Fruit fly (Drosophila melanogaster): Measurements from ENCODE around the gene UQCR-14.

UQCR-14 gene

dm6 chrX:16270795-16271194 is 15.3 kb upstream of the UQCR-14 start, which contains the start of gene Mfe2:
Gene Mfe2, plus strand, starts transcription at chrX:16270951.
- TF ChIP-seq CG1620 (GFP tag; optimal IDR thresholded peaks at IDR 0.05), result peak; percentile 86
- TF ChIP-seq Hr96 (GFP tag; optimal IDR thresholded peaks at IDR 0.05), result no peak
- TF ChIP-seq ovo (GFP tag; optimal IDR thresholded peaks at IDR 0.05), result peak; percentile 76
- peak; percentile 6 for TF ChIP-seq Clk (GFP tag; optimal IDR thresholded peaks at IDR 0.05)
- TF ChIP-seq CG7045 (GFP tag; optimal IDR thresholded peaks at IDR 0.05), result peak; percentile 8
- TF ChIP-seq cnc (optimal IDR thresholded peaks at IDR 0.05), result no peak
- TF ChIP-seq cic (GFP tag; optimal IDR thresholded peaks at IDR 0.05), result peak; percentile 53
- no peak for TF ChIP-seq kay (GFP tag; ENCODE audit: borderline replicate concordance)
- peak; percentile 10 for TF ChIP-seq CG5204 (GFP tag; optimal IDR thresholded peaks at IDR 0.05)
- TF ChIP-seq bab1 (GFP tag; optimal IDR thresholded peaks at IDR 0.05), result peak; percentile 70
- TF ChIP-seq toe (GFP tag; optimal IDR thresholded peaks at IDR 0.05), result peak; percentile 49
- peak; percentile 74 for TF ChIP-seq Mnt (GFP tag; optimal IDR thresholded peaks at IDR 0.05)
- TF ChIP-seq CG33017 (tag; optimal IDR thresholded peaks at IDR 0.05), result peak; percentile 36
- peak; percentile 85 for TF ChIP-seq CG12768 (GFP tag; optimal IDR thresholded peaks at IDR 0.05)
- TF ChIP-seq pad (GFP tag; optimal IDR thresholded peaks at IDR 0.05), result peak; percentile 74
- peak; percentile 84 for TF ChIP-seq Crg-1 (GFP tag; optimal IDR thresholded peaks at IDR 0.05)
- TF ChIP-seq CG11617 (GFP tag; optimal IDR thresholded peaks at IDR 0.05), result peak; percentile 63
- peak; percentile 44 for TF ChIP-seq CG14711 (tag; optimal IDR thresholded peaks at IDR 0.05)
- peak; percentile 67 for TF ChIP-seq CG7101 (tag; optimal IDR thresholded peaks at IDR 0.05)
- TF ChIP-seq tj (GFP tag; optimal IDR thresholded peaks at IDR 0.05), result peak; percentile 22

dm6 chrX:16275168-16275853 is 10.8 kb upstream of the UQCR-14 start:
- TF ChIP-seq ovo (GFP tag; optimal IDR thresholded peaks at IDR 0.05) (peak; percentile 48), pad (GFP tag; optimal IDR thresholded peaks at IDR 0.05) (no peak), Hr96 (GFP tag; optimal IDR thresholded peaks at IDR 0.05) (no peak), CG5204 (GFP tag; optimal IDR thresholded peaks at IDR 0.05) (no peak), Clk (GFP tag; optimal IDR thresholded peaks at IDR 0.05) (no peak)

- TF ChIP-seq pad (GFP tag; optimal IDR thresholded peaks at IDR 0.05) (peak; percentile 22), CG1620 (GFP tag; optimal IDR thresholded peaks at IDR 0.05) (peak; percentile 26), Mnt (GFP tag; optimal IDR thresholded peaks at IDR 0.05) (peak; percentile 32), CG12768 (GFP tag; optimal IDR thresholded peaks at IDR 0.05) (no peak), Hr96 (GFP tag; optimal IDR thresholded peaks at IDR 0.05) (no peak), Crg-1 (GFP tag; optimal IDR thresholded peaks at IDR 0.05) (no peak), cnc (optimal IDR thresholded peaks at IDR 0.05) (no peak), toe (GFP tag; optimal IDR thresholded peaks at IDR 0.05) (peak; percentile 49), CG14711 (tag; optimal IDR thresholded peaks at IDR 0.05) (peak; percentile 72), CG7101 (tag; optimal IDR thresholded peaks at IDR 0.05) (peak; percentile 68), CG11617 (GFP tag; optimal IDR thresholded peaks at IDR 0.05) (peak; percentile 68), tj (GFP tag; optimal IDR thresholded peaks at IDR 0.05) (peak; percentile 41), ovo (GFP tag; optimal IDR thresholded peaks at IDR 0.05) (peak; percentile 20)
These were observed 10.2 kb upstream of the UQCR-14 start, which contains the start of the genes kat80 and Prosalpha4 for dm6 chrX:16275854-16276338. Gene kat80, minus strand, starts transcription at chrX:16276180. Gene Prosalpha4, plus strand, starts transcription at chrX:16276270.

- TF ChIP-seq Mnt (GFP tag; optimal IDR thresholded peaks at IDR 0.05) (peak; percentile 33), Clk (GFP tag; optimal IDR thresholded peaks at IDR 0.05) (no peak), CG12768 (GFP tag; optimal IDR thresholded peaks at IDR 0.05) (no peak), CG5204 (GFP tag; optimal IDR thresholded peaks at IDR 0.05) (no peak), pad (GFP tag; optimal IDR thresholded peaks at IDR 0.05) (no peak), CG11617 (GFP tag; optimal IDR thresholded peaks at IDR 0.05) (no peak), bab1 (GFP tag; optimal IDR thresholded peaks at IDR 0.05) (no peak), cnc (optimal IDR thresholded peaks at IDR 0.05) (peak in 1 of 2 experiments; percentile 59), CG1620 (GFP tag; optimal IDR thresholded peaks at IDR 0.05) (peak; percentile 30), CG33017 (tag; optimal IDR thresholded peaks at IDR 0.05) (peak; percentile 6), cic (GFP tag; optimal IDR thresholded peaks at IDR 0.05) (no peak), ovo (GFP tag; optimal IDR thresholded peaks at IDR 0.05) (peak; percentile 28)
These were observed 8.1 kb upstream of the UQCR-14 start, which contains the start of gene eas for dm6 chrX:16277878-16278506. Gene eas, plus strand, starts transcription at chrX:16278328.

- TF ChIP-seq Hr96 (GFP tag; optimal IDR thresholded peaks at IDR 0.05) (peak; percentile 81), CG7045 (GFP tag; optimal IDR thresholded peaks at IDR 0.05) (peak; percentile 81), Mnt (GFP tag; optimal IDR thresholded peaks at IDR 0.05) (peak; percentile 40), CG14711 (tag; optimal IDR thresholded peaks at IDR 0.05) (peak; percentile 74), CG11617 (GFP tag; optimal IDR thresholded peaks at IDR 0.05) (peak; percentile 80), CG5204 (GFP tag; optimal IDR thresholded peaks at IDR 0.05) (peak; percentile 62), pad (GFP tag; optimal IDR thresholded peaks at IDR 0.05) (peak; percentile 58), cnc (optimal IDR thresholded peaks at IDR 0.05) (no peak), Clk (GFP tag; optimal IDR thresholded peaks at IDR 0.05) (no peak), CG12768 (GFP tag; optimal IDR thresholded peaks at IDR 0.05) (peak; percentile 68), toe (GFP tag; optimal IDR thresholded peaks at IDR 0.05) (peak; percentile 66), cic (GFP tag; optimal IDR thresholded peaks at IDR 0.05) (no peak), CG7101 (tag; optimal IDR thresholded peaks at IDR 0.05) (peak; percentile 89), kay (GFP tag; ENCODE audit: borderline replicate concordance) (no peak), tj (GFP tag; optimal IDR thresholded peaks at IDR 0.05) (peak; percentile 70), ovo (GFP tag; optimal IDR thresholded peaks at IDR 0.05) (peak; percentile 61), CG1620 (GFP tag; optimal IDR thresholded peaks at IDR 0.05) (peak; percentile 20), CG33017 (tag; optimal IDR thresholded peaks at IDR 0.05) (peak; percentile 65), Crg-1 (GFP tag; optimal IDR thresholded peaks at IDR 0.05) (peak; percentile 20), bab1 (GFP tag; optimal IDR thresholded peaks at IDR 0.05) (peak; percentile 91)
These were observed 7.3 kb upstream of the UQCR-14 start for dm6 chrX:16278783-16279182.
